Worm (Caenorhabditis elegans) whole organism, L3 larva: Measurements from ENCODE around the gene erg-28.

ENCODE experiments used
- ZK546.5 ChIP-seq: sonication (generic microtip); optimal IDR thresholded peaks from 2 replicates; lab custom pipeline; 2017; ENCODE audit warnings: missing biosample characterization, missing genetic modification characterization
- ceh-82 ChIP-seq: fragments of 150-350 bp; optimal IDR thresholded peaks from 2 replicates; lab custom pipeline; 2014; ENCODE audit warnings: missing biosample characterization, missing genetic modification characterization
- elt-1 ChIP-seq: fragments of 150-350 bp; optimal IDR thresholded peaks from 2 replicates; lab custom pipeline; 2014; ENCODE audit warnings: missing biosample characterization, missing genetic modification characterization
- elt-3 ChIP-seq, 3 experiments: fragments of 150-350 bp in 1 of 3; sonication (generic microtip) in 2 of 3; optimal IDR thresholded peaks; 2 replicates in 2 of 3; 4 replicates in 1 of 3; lab custom pipeline; 2014 to 2017; ENCODE audit warnings: missing biosample characterization in 3 of 3, missing genetic modification characterization in 3 of 3
- fkh-10 ChIP-seq: sonication (generic microtip); optimal IDR thresholded peaks from 2 replicates; lab custom pipeline; 2017; ENCODE audit warnings: missing biosample characterization, missing genetic modification reagents, missing genetic modification characterization
- jun-1 ChIP-seq: fragments of 150-350 bp; optimal IDR thresholded peaks from 2 replicates; lab custom pipeline; 2014; ENCODE audit warnings: missing biosample characterization, missing genetic modification reagents, missing genetic modification characterization
- lin-15B ChIP-seq: fragments of 150-350 bp; optimal IDR thresholded peaks from 2 replicates; lab custom pipeline; 2014; ENCODE audit warnings: missing biosample characterization, missing genetic modification characterization
- nhr-12 ChIP-seq: fragments of 150-350 bp; optimal IDR thresholded peaks from 2 replicates; lab custom pipeline; 2014; ENCODE audit warnings: missing biosample characterization, missing genetic modification characterization
- pha-4 ChIP-seq: fragments of 150-350 bp; optimal IDR thresholded peaks from 2 replicates; lab custom pipeline; 2014; ENCODE audit warnings: missing biosample characterization, missing genetic modification reagents, missing genetic modification characterization
- pqm-1 ChIP-seq: fragments of 150-350 bp; optimal IDR thresholded peaks from 2 replicates; lab custom pipeline; 2017; ENCODE audit warnings: missing biosample characterization, missing genetic modification characterization, inconsistent platforms
- unc-62 ChIP-seq: fragments of 150-350 bp; sonication (generic microtip); optimal IDR thresholded peaks from 4 replicates; lab custom pipeline; 2014; ENCODE audit warnings: missing biosample characterization, missing genetic modification reagents, missing genetic modification characterization
- ztf-11 ChIP-seq: fragments of 150-350 bp; optimal IDR thresholded peaks from 2 replicates; lab custom pipeline; 2014; ENCODE audit warnings: missing biosample characterization, missing genetic modification characterization
- ztf-4 ChIP-seq: fragments of 150-350 bp; optimal IDR thresholded peaks from 2 replicates; lab custom pipeline; 2014; ENCODE audit warnings: missing biosample characterization, missing genetic modification characterization

ce11 chrV:12633046-12633445 lies 25.8 kb downstream of the erg-28 start:
- no peak for TF ChIP-seq fkh-10 (GFP tag; lab: Kevin White, UChicago)
- no peak for TF ChIP-seq pqm-1
- no peak for TF ChIP-seq elt-3 (tag; optimal IDR thresholded peaks at IDR 0.05; lab: Kevin White, UChicago)
- TF ChIP-seq unc-62 (GFP tag; lab: Kevin White, UChicago) = no peak
- TF ChIP-seq ceh-82 = no peak
- no peak for TF ChIP-seq ztf-4 (tag; lab: Kevin White, UChicago)
- no peak for TF ChIP-seq jun-1 (tag; lab: Kevin White, UChicago)
- TF ChIP-seq elt-1 (tag; lab: Kevin White, UChicago) = no peak
- no peak for TF ChIP-seq nhr-12 (tag; lab: Kevin White, UChicago)
- no peak for TF ChIP-seq lin-15B (tag; lab: Kevin White, UChicago)
- TF ChIP-seq ZK546.5 = no peak
- TF ChIP-seq ztf-11 (tag; lab: Kevin White, UChicago) = no peak
- TF ChIP-seq pha-4 (tag; lab: Kevin White, UChicago) = no peak
